Fruit fly (Drosophila melanogaster) whole organism, embryonic: ENCODE measurements around the gene Paics.

Experiments used
- Bdp1 ChIP-seq: fragments of 200-800 bp; sonication (Bioruptor generic); optimal IDR thresholded peaks from 3 replicates; lab custom pipeline; 2016; ENCODE audit warnings: missing biosample characterization, missing genetic modification characterization
- C15 ChIP-seq: fragments of 200-800 bp; sonication (Bioruptor generic); IDR thresholded peaks from 3 replicates; pipeline ENCODE4 v1.3.6; 2022; ENCODE audit warnings: missing biosample characterization, missing genetic modification characterization
- CG10431 ChIP-seq: fragments of 200-800 bp; sonication (Bioruptor generic); optimal IDR thresholded peaks from 3 replicates; lab custom pipeline; 2018; ENCODE audit warnings: missing biosample characterization, mild to moderate bottlenecking, missing genetic modification characterization
- CG11398 ChIP-seq: fragments of 200-800 bp; sonication (Bioruptor generic); optimal IDR thresholded peaks from 2 replicates; lab custom pipeline; 2016; ENCODE audit warnings: missing biosample characterization, missing genetic modification characterization
- CG1603 ChIP-seq: fragments of 200-800 bp; sonication (Bioruptor generic); optimal IDR thresholded peaks from 2 replicates; lab custom pipeline; 2019; ENCODE audit warnings: missing biosample characterization, mild to moderate bottlenecking, missing genetic modification characterization, moderate library complexity
- CG17361 ChIP-seq: fragments of 200-800 bp; sonication (Bioruptor generic); IDR thresholded peaks from 3 replicates; pipeline ENCODE4 v1.3.6; 2022; ENCODE audit warnings: missing biosample characterization, missing genetic modification characterization
- CG17802 ChIP-seq: fragments of 200-800 bp; sonication (Bioruptor generic); optimal IDR thresholded peaks from 2 replicates; lab custom pipeline; 2018; ENCODE audit warnings: missing biosample characterization, mild to moderate bottlenecking, missing genetic modification characterization, moderate library complexity
- CG17829 ChIP-seq: fragments of 200-800 bp; optimal IDR thresholded peaks from 2 replicates; lab custom pipeline; 2019; ENCODE audit warnings: missing biosample characterization, mild to moderate bottlenecking, missing genetic modification characterization, moderate library complexity
- CG18262 ChIP-seq: fragments of 200-800 bp; optimal IDR thresholded peaks from 3 replicates; lab custom pipeline; 2019; ENCODE audit warnings: missing biosample characterization, mild to moderate bottlenecking, missing genetic modification characterization, moderate library complexity
- CG2889 ChIP-seq: fragments of 200-800 bp; sonication (Bioruptor generic); IDR thresholded peaks from 3 replicates; pipeline ENCODE4 v1.3.6; 2022; ENCODE audit warnings: missing biosample characterization, missing genetic modification characterization
- CG30020 ChIP-seq: fragments of 200-800 bp; optimal IDR thresholded peaks from 2 replicates; lab custom pipeline; 2019; ENCODE audit warnings: missing biosample characterization, mild to moderate bottlenecking, missing genetic modification characterization, moderate library complexity
- CG31441 ChIP-seq: fragments of 200-800 bp; sonication (Bioruptor generic); IDR thresholded peaks from 2 replicates; pipeline ENCODE4 v1.3.6; 2022; ENCODE audit warnings: missing biosample characterization, missing genetic modification characterization
- CG33213 ChIP-seq: fragments of 200-800 bp; sonication (Bioruptor generic); optimal IDR thresholded peaks from 3 replicates; lab custom pipeline; 2016; ENCODE audit warnings: missing biosample characterization, missing genetic modification characterization
- CG4282 ChIP-seq: fragments of 200-800 bp; sonication (Bioruptor generic); optimal IDR thresholded peaks from 2 replicates; lab custom pipeline; 2016; ENCODE audit warnings: missing biosample characterization, missing genetic modification characterization
- CG4424 ChIP-seq: fragments of 200-800 bp; sonication (Bioruptor generic); optimal IDR thresholded peaks from 3 replicates; lab custom pipeline; 2016; ENCODE audit warnings: missing biosample characterization, missing genetic modification characterization
- CG6765 ChIP-seq: fragments of 200-800 bp; sonication (Bioruptor generic); optimal IDR thresholded peaks from 3 replicates; lab custom pipeline; 2017; ENCODE audit warnings: missing biosample characterization, mild to moderate bottlenecking, missing genetic modification characterization
- Fer3 ChIP-seq: fragments of 200-800 bp; sonication (Bioruptor generic); optimal IDR thresholded peaks from 2 replicates; lab custom pipeline; 2018; ENCODE audit warnings: missing biosample characterization, mild to moderate bottlenecking, missing genetic modification characterization, moderate library complexity
- H2.0 ChIP-seq: fragments of 200-800 bp; sonication (Bioruptor generic); IDR thresholded peaks from 2 replicates; pipeline ENCODE4 v1.3.6; 2022; ENCODE audit warnings: missing biosample characterization, missing genetic modification characterization
- HLH3B ChIP-seq: fragments of 200-800 bp; sonication (Bioruptor generic); IDR thresholded peaks from 2 replicates; pipeline ENCODE4 v1.3.6; 2022; ENCODE audit warnings: missing biosample characterization, missing genetic modification characterization
- HLH4C ChIP-seq: fragments of 200-800 bp; sonication (Bioruptor generic); IDR thresholded peaks from 3 replicates; pipeline ENCODE4 v1.3.6; 2022; ENCODE audit warnings: missing biosample characterization, missing genetic modification characterization; ENCODE audit not compliant: partially characterized antibody
- HmgD ChIP-seq: fragments of 200-800 bp; sonication (Bioruptor generic); optimal IDR thresholded peaks from 3 replicates; lab custom pipeline; 2016; ENCODE audit warnings: missing biosample characterization, missing genetic modification characterization
- MESR4 ChIP-seq: fragments of 200-800 bp; sonication (Bioruptor generic); optimal IDR thresholded peaks from 2 replicates; lab custom pipeline; 2018; ENCODE audit warnings: missing biosample characterization, mild to moderate bottlenecking, missing genetic modification characterization, moderate library complexity
- NC2α ChIP-seq: fragments of 200-800 bp; sonication (Bioruptor generic); optimal IDR thresholded peaks from 2 replicates; lab custom pipeline; 2016; ENCODE audit warnings: missing biosample characterization, missing genetic modification characterization
- Rx ChIP-seq: fragments of 200-800 bp; sonication (Bioruptor generic); IDR thresholded peaks from 2 replicates; pipeline ENCODE4 v1.3.6; 2022; ENCODE audit warnings: missing biosample characterization, missing genetic modification characterization
- Scr ChIP-seq: fragments of 200-800 bp; sonication (Bioruptor generic); IDR thresholded peaks from 2 replicates; pipeline ENCODE4 v1.3.6; 2022; ENCODE audit warnings: missing biosample characterization, missing genetic modification characterization; ENCODE audit not compliant: partially characterized antibody
- Sin3A ChIP-seq: fragments of >200 bp; optimal IDR thresholded peaks from 2 replicates; lab custom pipeline; 2018
- Vsx1 ChIP-seq: fragments of 200-800 bp; sonication (Bioruptor generic); optimal IDR thresholded peaks from 2 replicates; lab custom pipeline; 2017; ENCODE audit warnings: missing biosample characterization, mild to moderate bottlenecking, missing genetic modification characterization, missing genetic modification reagents
- ac ChIP-seq: fragments of 200-800 bp; sonication (Bioruptor generic); optimal IDR thresholded peaks from 3 replicates; lab custom pipeline; 2017; ENCODE audit warnings: missing biosample characterization, mild to moderate bottlenecking, missing genetic modification characterization
- aop ChIP-seq: fragments of 200-800 bp; sonication (Bioruptor generic); IDR thresholded peaks from 2 replicates; pipeline ENCODE4 v1.3.6; 2022; ENCODE audit warnings: missing biosample characterization, missing genetic modification characterization
- ash1 ChIP-seq: fragments of 200-800 bp; sonication (Bioruptor generic); optimal IDR thresholded peaks from 2 replicates; lab custom pipeline; 2018; ENCODE audit warnings: missing biosample characterization, mild to moderate bottlenecking, missing genetic modification characterization
- bsh ChIP-seq, 2 experiments: fragments of 200-800 bp; sonication (Bioruptor generic); optimal IDR thresholded peaks; 2 replicates each; lab custom pipeline; 2017 to 2018; ENCODE audit warnings: mild to moderate bottlenecking in 2 of 2, missing biosample characterization in 2 of 2, missing genetic modification characterization in 2 of 2, moderate library complexity in 1 of 2
- btn ChIP-seq: fragments of 200-800 bp; sonication (Bioruptor generic); optimal IDR thresholded peaks from 2 replicates; lab custom pipeline; 2016; ENCODE audit warnings: missing biosample characterization, missing genetic modification characterization
- cad ChIP-seq: fragments of >200 bp; optimal IDR thresholded peaks from 2 replicates; lab custom pipeline; 2017; ENCODE audit warnings: missing biosample characterization, missing genetic modification characterization
- chn ChIP-seq: fragments of 200-800 bp; sonication (Bioruptor generic); optimal IDR thresholded peaks from 2 replicates; lab custom pipeline; 2016; ENCODE audit warnings: missing biosample characterization, missing genetic modification characterization
- dmrt11E ChIP-seq: fragments of 200-800 bp; sonication (Bioruptor generic); optimal IDR thresholded peaks from 3 replicates; lab custom pipeline; 2018; ENCODE audit warnings: missing biosample characterization, mild to moderate bottlenecking, missing genetic modification characterization, moderate library complexity
- emc ChIP-seq: fragments of 200-800 bp; sonication (Bioruptor generic); optimal IDR thresholded peaks from 2 replicates; lab custom pipeline; 2016; ENCODE audit warnings: missing biosample characterization, missing genetic modification characterization
- eyg ChIP-seq: fragments of 200-800 bp; sonication (Bioruptor generic); optimal IDR thresholded peaks from 3 replicates; lab custom pipeline; 2016; ENCODE audit warnings: missing biosample characterization, missing genetic modification characterization
- fu2 ChIP-seq: fragments of 200-800 bp; sonication (Bioruptor generic); optimal IDR thresholded peaks from 2 replicates; lab custom pipeline; 2016; ENCODE audit warnings: missing biosample characterization, missing genetic modification characterization
- gem ChIP-seq: fragments of 200-800 bp; sonication (Bioruptor generic); optimal IDR thresholded peaks from 2 replicates; lab custom pipeline; 2019; ENCODE audit warnings: missing biosample characterization, mild to moderate bottlenecking, missing genetic modification characterization, moderate library complexity
- inv ChIP-seq: fragments of 200-800 bp; sonication (Bioruptor generic); IDR thresholded peaks from 2 replicates; pipeline ENCODE4 v1.3.6; 2022; ENCODE audit warnings: missing biosample characterization, missing genetic modification characterization; ENCODE audit not compliant: partially characterized antibody
- lab ChIP-seq: fragments of 200-800 bp; sonication (Bioruptor generic); optimal IDR thresholded peaks from 3 replicates; lab custom pipeline; 2017; ENCODE audit warnings: missing biosample characterization, missing genetic modification characterization, mild to moderate bottlenecking, moderate library complexity, missing genetic modification reagents
- lov ChIP-seq, 2 experiments: fragments of 200-800 bp in 1 of 2; fragments of >200 bp in 1 of 2; sonication (Bioruptor generic) in 1 of 2; IDR thresholded peaks in 1 of 2; optimal IDR thresholded peaks in 1 of 2; 2 replicates in 1 of 2; 3 replicates in 1 of 2; pipeline versions ENCODE4 v1.3.6 to Lab custom; 2017 to 2022; ENCODE audit warnings: missing biosample characterization in 1 of 2, missing genetic modification characterization in 1 of 2
- pita ChIP-seq: fragments of 200-800 bp; sonication (Bioruptor generic); optimal IDR thresholded peaks from 2 replicates; lab custom pipeline; 2017; ENCODE audit warnings: missing biosample characterization, mild to moderate bottlenecking, missing genetic modification characterization
- shn ChIP-seq: fragments of 200-800 bp; sonication (Bioruptor generic); optimal IDR thresholded peaks from 3 replicates; lab custom pipeline; 2016; ENCODE audit warnings: missing biosample characterization, missing genetic modification characterization
- tin ChIP-seq: fragments of 200-800 bp; sonication (Bioruptor generic); optimal IDR thresholded peaks from 3 replicates; lab custom pipeline; 2016; ENCODE audit warnings: missing biosample characterization, missing genetic modification characterization
- tll ChIP-seq, 2 experiments: fragments of 200-800 bp in 1 of 2; fragments of >200 bp in 1 of 2; sonication (Bioruptor generic) in 1 of 2; optimal IDR thresholded peaks; 2 replicates each; lab custom pipeline; 2017 to 2019; ENCODE audit warnings: missing biosample characterization in 2 of 2, missing genetic modification characterization in 2 of 2, mild to moderate bottlenecking in 1 of 2, moderate library complexity in 1 of 2
- tup ChIP-seq: fragments of 200-800 bp; sonication (Bioruptor generic); optimal IDR thresholded peaks from 2 replicates; lab custom pipeline; 2016; ENCODE audit warnings: missing biosample characterization, mild to moderate bottlenecking, missing genetic modification characterization, moderate library complexity
- zf30C ChIP-seq: fragments of 200-800 bp; sonication (Bioruptor generic); optimal IDR thresholded peaks from 3 replicates; lab custom pipeline; 2018; ENCODE audit warnings: missing biosample characterization, mild to moderate bottlenecking, missing genetic modification characterization

Gene Paics

DNA sequence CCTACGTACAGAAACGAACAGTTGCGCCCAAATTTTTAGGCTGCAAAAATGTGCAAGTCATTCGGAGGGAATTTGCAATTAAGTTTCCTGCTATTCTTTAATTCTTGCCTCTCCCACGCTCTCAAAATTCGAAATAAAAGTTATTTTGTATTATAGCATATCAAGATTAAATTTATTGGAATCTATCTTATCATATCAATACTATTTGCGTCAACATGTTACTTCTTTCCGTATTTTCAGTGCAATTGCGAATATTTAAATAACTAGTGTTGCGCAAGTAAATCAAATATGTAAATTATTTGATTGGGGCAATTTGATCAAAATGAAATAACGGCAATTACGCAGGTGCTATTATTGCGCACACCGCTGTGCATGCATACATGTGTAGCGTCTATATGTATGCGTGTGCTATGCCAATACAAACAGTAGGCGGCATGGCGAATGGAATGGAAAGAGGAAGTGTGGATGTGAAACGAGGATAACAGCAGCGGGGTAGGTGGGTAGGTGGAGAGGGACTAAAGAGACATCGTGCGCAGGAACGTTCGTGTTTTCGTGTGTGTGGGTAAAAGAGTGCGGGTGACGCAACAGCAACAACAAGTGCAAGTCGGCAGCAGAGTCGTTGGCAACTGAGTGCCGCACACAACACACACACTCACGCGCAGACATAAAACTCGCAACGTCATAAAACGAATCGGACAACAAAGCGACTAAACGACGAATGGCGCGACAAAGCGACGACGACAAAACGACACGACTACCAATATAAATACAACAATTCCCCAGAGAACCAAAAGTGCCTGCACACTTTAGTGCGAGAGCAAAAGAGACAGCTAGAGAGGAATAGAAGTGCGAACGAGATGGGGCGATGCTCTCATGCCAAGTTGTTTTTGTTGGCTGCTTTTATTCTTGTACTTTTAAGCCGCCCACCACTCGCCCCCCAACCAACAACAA, 24.7 kb downstream of the Paics start (continued):
- TF ChIP-seq NC2α (GFP tag; lab: Kevin White, UChicago) (peak; percentile 76), ac (GFP tag; lab: Kevin White, UChicago) (peak; percentile 88), bsh (GFP tag; optimal IDR thresholded peaks at IDR 0.05; lab: Kevin White, UChicago) (peak; percentile 67 to 89), CG1603 (peak; percentile 81), lab (GFP tag; lab: Kevin White, UChicago) (peak; percentile 91), Bdp1 (GFP tag; lab: Kevin White, UChicago) (peak; percentile 76), CG4282 (GFP tag; lab: Kevin White, UChicago) (peak; percentile 55), pita (no peak), Vsx1 (GFP tag; lab: Kevin White, UChicago) (peak; percentile 90), CG30020 (peak; percentile 79), gem (tag; lab: Kevin White, UChicago) (peak; percentile 97), Rx (GFP tag; lab: Robert Waterston, UW) (peak; percentile 54), tup (GFP tag; lab: Kevin White, UChicago) (peak; percentile 70), CG10431 (peak; percentile 76), dmrt11E (tag; lab: Kevin White, UChicago) (peak; percentile 95), cad (GFP tag; lab: Kevin White, UChicago) (peak; percentile 86), fu2 (GFP tag; lab: Kevin White, UChicago) (peak; percentile 89), zf30C (GFP tag; lab: Kevin White, UChicago) (no peak), aop (GFP tag; lab: Robert Waterston, UW) (peak; percentile 67; the same call in 1 of the 2 replicates), Fer3 (tag; lab: Kevin White, UChicago) (peak; percentile 88), btn (GFP tag; lab: Kevin White, UChicago) (peak; percentile 69), CG6765 (GFP tag; lab: Kevin White, UChicago) (peak; percentile 86), CG31441 (GFP tag; lab: Robert Waterston, UW) (peak; percentile 87), CG17361 (GFP tag; lab: Robert Waterston, UW) (peak; percentile 95), CG11398 (GFP tag; lab: Kevin White, UChicago) (peak; percentile 57), CG4424 (GFP tag; lab: Kevin White, UChicago) (peak; percentile 95), tll (GFP tag; optimal IDR thresholded peaks at IDR 0.05; lab: Kevin White, UChicago) (peak in 1 of 2 experiments; percentile 30), emc (peak; percentile 88), HLH4C (no peak), Sin3A (lab: Kevin White, UChicago) (no peak), H2.0 (GFP tag; lab: Robert Waterston, UW) (peak; percentile 60), HmgD (peak; percentile 53), CG33213 (GFP tag; lab: Kevin White, UChicago) (peak; percentile 92), CG18262 (peak; percentile 98), Scr (GFP tag; lab: Robert Waterston, UW) (no peak), C15 (GFP tag; lab: Robert Waterston, UW) (no peak), lov (optimal IDR thresholded peaks at IDR 0.05; lab: Kevin White, UChicago) (no peak), lov (GFP tag; IDR thresholded peaks at IDR 0.05; lab: Robert Waterston, UW) (no peak), CG17802 (tag; lab: Kevin White, UChicago) (peak; percentile 67), ash1 (no peak), MESR4 (GFP tag; lab: Kevin White, UChicago) (peak; percentile 24), CG2889 (peak; percentile 70; the same call in 2 of the 3 replicates), eyg (GFP tag; lab: Kevin White, UChicago) (peak; percentile 82), inv (GFP tag; lab: Robert Waterston, UW) (no peak), shn (GFP tag; lab: Kevin White, UChicago) (peak; percentile 81), tin (GFP tag; lab: Kevin White, UChicago) (peak; percentile 90), CG17829 (peak; percentile 93), HLH3B (GFP tag; lab: Robert Waterston, UW) (peak; percentile 76), chn (GFP tag; lab: Kevin White, UChicago) (peak; percentile 91)
